Worm (Caenorhabditis elegans) whole organism, L1 larva: ENCODE measurements around the gene F54D5.9.

ENCODE experiments used
- C04F5.9 ChIP-seq: sonication (generic microtip); optimal IDR thresholded peaks from 2 replicates; lab custom pipeline; 2016; ENCODE audit warnings: missing genetic modification characterization, missing compliant biosample characterization
- C16A3.4 ChIP-seq: fragments of 150-350 bp; optimal IDR thresholded peaks from 2 replicates; lab custom pipeline; 2014; ENCODE audit warnings: missing biosample characterization, missing genetic modification characterization
- C34B4.2 ChIP-seq: sonication (generic microtip); optimal IDR thresholded peaks from 2 replicates; lab custom pipeline; 2017; ENCODE audit warnings: mild to moderate bottlenecking, missing genetic modification characterization, missing compliant biosample characterization
- F16B12.6 ChIP-seq: fragments of 150-350 bp; optimal IDR thresholded peaks from 2 replicates; lab custom pipeline; 2014; ENCODE audit warnings: missing biosample characterization, missing genetic modification characterization
- Y116A8C.19 ChIP-seq: sonication (generic microtip); optimal IDR thresholded peaks from 2 replicates; lab custom pipeline; 2016; ENCODE audit warnings: missing compliant biosample characterization, missing genetic modification characterization, borderline replicate concordance
- aha-1 ChIP-seq: fragments of 150-350 bp; optimal IDR thresholded peaks from 2 replicates; lab custom pipeline; 2014; ENCODE audit warnings: missing biosample characterization, missing genetic modification characterization
- ama-1 ChIP-seq: fragments of 150-350 bp; optimal IDR thresholded peaks from 2 replicates; lab custom pipeline; 2014
- blmp-1 ChIP-seq: fragments of 150-350 bp; optimal IDR thresholded peaks from 2 replicates; lab custom pipeline; 2014; ENCODE audit warnings: missing biosample characterization, missing genetic modification characterization
- ceh-8 ChIP-seq: fragments of 200-800 bp; sonication (Bioruptor generic); optimal IDR thresholded peaks from 2 replicates; lab custom pipeline; 2018; ENCODE audit warnings: mild to moderate bottlenecking, missing genetic modification characterization, moderate library complexity, missing compliant biosample characterization
- ceh-90 ChIP-seq: sonication (generic microtip); optimal IDR thresholded peaks from 2 replicates; lab custom pipeline; 2016; ENCODE audit warnings: missing genetic modification characterization, missing compliant biosample characterization
- dpl-1 ChIP-seq, 3 experiments: fragments of 150-350 bp in 2 of 3; sonication (generic microtip) in 1 of 3; optimal IDR thresholded peaks; 2 replicates each; lab custom pipeline; 2014 to 2017; ENCODE audit warnings: missing biosample characterization in 3 of 3, missing genetic modification characterization in 3 of 3, missing genetic modification reagents in 3 of 3
- dsc-1 ChIP-seq: sonication (generic microtip); optimal IDR thresholded peaks from 2 replicates; lab custom pipeline; 2016; ENCODE audit warnings: mild to moderate bottlenecking, missing genetic modification characterization, missing compliant biosample characterization
- egl-13 ChIP-seq: sonication (generic microtip); optimal IDR thresholded peaks from 2 replicates; lab custom pipeline; 2016; ENCODE audit warnings: missing genotype, missing genetic modification reagents, missing genetic modification characterization, missing compliant biosample characterization
- egl-27 ChIP-seq, 2 experiments: fragments of 150-350 bp in 1 of 2; sonication (generic microtip); optimal IDR thresholded peaks; 3 replicates each; lab custom pipeline; 2017 to 2018; ENCODE audit warnings: missing biosample characterization in 2 of 2, missing genetic modification characterization in 2 of 2, missing genetic modification reagents in 2 of 2
- elt-2 ChIP-seq: sonication (generic microtip); optimal IDR thresholded peaks from 2 replicates; lab custom pipeline; 2016; ENCODE audit warnings: missing genetic modification characterization, mild to moderate bottlenecking, inconsistent platforms, missing compliant biosample characterization, missing genetic modification reagents
- fkh-10 ChIP-seq: sonication (generic microtip); optimal IDR thresholded peaks from 2 replicates; lab custom pipeline; 2017; ENCODE audit warnings: missing biosample characterization, missing genetic modification reagents, missing genetic modification characterization
- fkh-4 ChIP-seq: sonication (generic microtip); optimal IDR thresholded peaks from 2 replicates; lab custom pipeline; 2016; ENCODE audit warnings: missing compliant biosample characterization, missing genetic modification characterization, borderline replicate concordance
- fos-1 ChIP-seq: fragments of 150-350 bp; optimal IDR thresholded peaks from 2 replicates; lab custom pipeline; 2014; ENCODE audit warnings: missing biosample characterization, missing genetic modification characterization
- grh-1 ChIP-seq: fragments of 200-800 bp; sonication (Bioruptor generic); IDR thresholded peaks from 2 replicates; pipeline ENCODE4 v1.3.6; 2022; ENCODE audit warnings: missing genetic modification reagents, missing genetic modification characterization, missing compliant biosample characterization
- isw-1 ChIP-seq: fragments of 200-800 bp; sonication (Bioruptor generic); IDR thresholded peaks from 2 replicates; pipeline ENCODE4 v1.3.6; 2022; ENCODE audit warnings: missing genetic modification characterization, missing compliant biosample characterization
- jun-1 ChIP-seq: fragments of 150-350 bp; optimal IDR thresholded peaks from 2 replicates; lab custom pipeline; 2014; ENCODE audit warnings: missing biosample characterization, missing genetic modification reagents, missing genetic modification characterization
- lin-35 ChIP-seq, 2 experiments: fragments of 150-350 bp; optimal IDR thresholded peaks; 2 replicates each; lab custom pipeline; 2014; ENCODE audit warnings: missing biosample characterization in 2 of 2, missing genetic modification characterization in 2 of 2, missing genetic modification reagents in 2 of 2
- mab-9 ChIP-seq: fragments of 200-800 bp; sonication (Bioruptor generic); IDR thresholded peaks from 2 replicates; pipeline ENCODE4 v1.3.6; 2022; ENCODE audit warnings: missing genetic modification reagents, missing genetic modification characterization, missing compliant biosample characterization
- mef-2 ChIP-seq: fragments of 150-350 bp; optimal IDR thresholded peaks from 2 replicates; lab custom pipeline; 2014; ENCODE audit warnings: missing biosample characterization, missing genetic modification characterization
- nhr-11 ChIP-seq: fragments of 150-350 bp; optimal IDR thresholded peaks from 2 replicates; lab custom pipeline; 2014; ENCODE audit warnings: missing biosample characterization, missing genetic modification characterization
- nhr-20 ChIP-seq: sonication (generic microtip); optimal IDR thresholded peaks from 2 replicates; lab custom pipeline; 2016; ENCODE audit warnings: mild to moderate bottlenecking, missing genetic modification characterization, missing compliant biosample characterization
- nhr-47 ChIP-seq: sonication (generic microtip); optimal IDR thresholded peaks from 2 replicates; lab custom pipeline; 2016; ENCODE audit warnings: mild to moderate bottlenecking, missing genetic modification characterization, moderate library complexity, missing compliant biosample characterization
- nhr-71 ChIP-seq: sonication (generic microtip); optimal IDR thresholded peaks from 2 replicates; lab custom pipeline; 2016; ENCODE audit warnings: mild to moderate bottlenecking, missing genetic modification characterization, moderate library complexity, missing compliant biosample characterization
- nhr-76 ChIP-seq: sonication (generic microtip); optimal IDR thresholded peaks from 2 replicates; lab custom pipeline; 2017; ENCODE audit warnings: missing biosample characterization, missing genetic modification characterization
- nhr-77 ChIP-seq: fragments of 150-350 bp; optimal IDR thresholded peaks from 2 replicates; lab custom pipeline; 2014; ENCODE audit warnings: missing biosample characterization, missing genetic modification characterization
- nhr-85 ChIP-seq: sonication (generic microtip); peaks from one replicate; lab custom pipeline; 2016; ENCODE audit warnings: missing genetic modification characterization, inconsistent platforms, missing compliant biosample characterization
- pqm-1 ChIP-seq: sonication (generic microtip); optimal IDR thresholded peaks from 3 replicates; lab custom pipeline; 2017; ENCODE audit warnings: missing biosample characterization, missing genetic modification characterization
- skn-1 ChIP-seq: fragments of 150-350 bp; optimal IDR thresholded peaks from 2 replicates; lab custom pipeline; 2014; ENCODE audit warnings: missing biosample characterization, missing genetic modification characterization
- sox-4 ChIP-seq: sonication (generic microtip); optimal IDR thresholded peaks from 2 replicates; lab custom pipeline; 2016; ENCODE audit warnings: missing genetic modification characterization, missing compliant biosample characterization
- swsn-7 ChIP-seq: sonication (generic microtip); optimal IDR thresholded peaks from 2 replicates; lab custom pipeline; 2016; ENCODE audit warnings: missing genetic modification characterization, missing compliant biosample characterization
- unc-130 ChIP-seq: fragments of 150-350 bp; optimal IDR thresholded peaks from 2 replicates; lab custom pipeline; 2017; ENCODE audit warnings: missing biosample characterization, missing genetic modification characterization, inconsistent platforms
- unc-30 ChIP-seq: sonication (generic microtip); optimal IDR thresholded peaks from 2 replicates; lab custom pipeline; 2017; ENCODE audit warnings: missing biosample characterization, missing genetic modification characterization
- unc-86 ChIP-seq: sonication (generic microtip); optimal IDR thresholded peaks from 2 replicates; lab custom pipeline; 2016; ENCODE audit warnings: missing genetic modification characterization, missing compliant biosample characterization
- xbp-1 ChIP-seq: sonication (generic microtip); optimal IDR thresholded peaks from 2 replicates; lab custom pipeline; 2016; ENCODE audit warnings: missing genetic modification characterization, missing compliant biosample characterization
- zag-1 ChIP-seq: fragments of 150-350 bp; optimal IDR thresholded peaks from 2 replicates; lab custom pipeline; 2014; ENCODE audit warnings: missing biosample characterization, missing genetic modification characterization
- zip-4 ChIP-seq: fragments of 200-800 bp; sonication (Bioruptor generic); optimal IDR thresholded peaks from 2 replicates; lab custom pipeline; 2018; ENCODE audit warnings: mild to moderate bottlenecking, missing genetic modification characterization, moderate library complexity, missing compliant biosample characterization

The F54D5.9 gene

ce11 chrII:11534429-11535099 is 10.1 kb downstream of the F54D5.9 start, which contains the start of gene Y62F5A.12 (continued):
- TF ChIP-seq unc-130 (tag; lab: Kevin White, UChicago): peak; percentile 61
- TF ChIP-seq sox-4 (tag; lab: Kevin White, UChicago): peak; percentile 78
- peak; percentile 72 for TF ChIP-seq egl-13
- peak; percentile 72 for TF ChIP-seq nhr-77 (tag; lab: Kevin White, UChicago)
- TF ChIP-seq unc-86 (tag; lab: Kevin White, UChicago): peak; percentile 84
- peak; percentile 53 for TF ChIP-seq Y116A8C.19 (tag; lab: Kevin White, UChicago)
- peak; percentile 71 for TF ChIP-seq C16A3.4 (tag; lab: Kevin White, UChicago)
- TF ChIP-seq C04F5.9 (tag; lab: Kevin White, UChicago): peak; percentile 47
- peak; percentile 58 for TF ChIP-seq grh-1 (GFP tag; lab: Robert Waterston, UW)
- peak; percentile 86 for TF ChIP-seq nhr-20 (tag; lab: Kevin White, UChicago)
- TF ChIP-seq isw-1 (GFP tag; lab: Robert Waterston, UW): peak; percentile 89
- TF ChIP-seq swsn-7 (tag; lab: Kevin White, UChicago): peak; percentile 80
- TF ChIP-seq dpl-1 (GFP tag; optimal IDR thresholded peaks at IDR 0.05; lab: Kevin White, UChicago): peak; percentile 81 to 89 (median 85)
- peak; percentile 81 for TF ChIP-seq fkh-10 (GFP tag; lab: Kevin White, UChicago)
- TF ChIP-seq blmp-1: peak; percentile 22
- TF ChIP-seq F16B12.6 (tag; lab: Kevin White, UChicago): peak; percentile 32
- peak; percentile 51 for TF ChIP-seq ceh-90 (tag; lab: Kevin White, UChicago)
- peak; percentile 87 for TF ChIP-seq mab-9
- TF ChIP-seq skn-1 (tag; lab: Kevin White, UChicago): peak; percentile 42
- TF ChIP-seq nhr-85 (tag; lab: Kevin White, UChicago): peak; percentile 74
- TF ChIP-seq nhr-71 (tag; lab: Kevin White, UChicago): peak; percentile 92
- peak; percentile 86 for TF ChIP-seq xbp-1
- TF ChIP-seq dsc-1 (tag; lab: Kevin White, UChicago): peak; percentile 83
- TF ChIP-seq lin-35 (GFP tag; optimal IDR thresholded peaks at IDR 0.05; lab: Kevin White, UChicago): peak; percentile 78 to 92
- peak; percentile 11 for TF ChIP-seq zip-4 (GFP tag; lab: Kevin White, UChicago)
- peak; percentile 66 for TF ChIP-seq jun-1 (tag; lab: Kevin White, UChicago)
- peak; percentile 92 for TF ChIP-seq nhr-47 (tag; lab: Kevin White, UChicago)
- peak; percentile 42 for TF ChIP-seq elt-2 (tag; lab: Kevin White, UChicago)

- no peak for TF ChIP-seq mef-2 (tag; lab: Kevin White, UChicago)
- no peak for TF ChIP-seq fos-1 (tag; lab: Kevin White, UChicago)
- TF ChIP-seq ama-1 (lab: Kevin White, UChicago): no peak
- TF ChIP-seq unc-30 (tag; lab: Kevin White, UChicago): no peak
- TF ChIP-seq skn-1 (tag; lab: Kevin White, UChicago): no peak
- no peak for TF ChIP-seq ceh-8
- no peak for TF ChIP-seq unc-130 (tag; lab: Kevin White, UChicago)
- TF ChIP-seq C34B4.2 (tag; lab: Kevin White, UChicago): no peak
- TF ChIP-seq nhr-20 (tag; lab: Kevin White, UChicago): no peak
Observed at ce11 chrII:11533716-11534115, 10.9 kb downstream of the F54D5.9 start, which contains the start of gene mdt-8. mdt-8 (minus strand) TSS chrII:11533816.

ce11 chrII:11526954-11527353 is 17.7 kb downstream of the F54D5.9 start, which contains the start of gene age-1:
age-1 (minus strand) TSS chrII:11527054.
- TF ChIP-seq zag-1 (tag; lab: Kevin White, UChicago): no peak

ce11 chrII:11521300-11521699 is 23.3 kb downstream of the F54D5.9 start, which contains the start of gene Y62F5A.10:
Y62F5A.10 (plus strand) TSS chrII:11521600.
- TF ChIP-seq nhr-11 (tag; lab: Kevin White, UChicago) (no peak), lin-35 (GFP tag; optimal IDR thresholded peaks at IDR 0.05; lab: Kevin White, UChicago) (no peak), nhr-76 (tag; lab: Kevin White, UChicago) (no peak), elt-2 (tag; lab: Kevin White, UChicago) (no peak), pqm-1 (no peak), isw-1 (GFP tag; lab: Robert Waterston, UW) (no peak), nhr-47 (tag; lab: Kevin White, UChicago) (no peak), egl-27 (tag; optimal IDR thresholded peaks at IDR 0.05; lab: Kevin White, UChicago) (no peak), sox-4 (tag; lab: Kevin White, UChicago) (no peak), aha-1 (tag; lab: Kevin White, UChicago) (no peak), zip-4 (GFP tag; lab: Kevin White, UChicago) (no peak), skn-1 (tag; lab: Kevin White, UChicago) (no peak), dsc-1 (tag; lab: Kevin White, UChicago) (no peak), fkh-4 (tag; lab: Kevin White, UChicago) (no peak)
- TF ChIP-seq, all 84 proteins: peak for 0
